Fruit fly (Drosophila melanogaster) whole organism, prepupa: ENCODE data around the gene CG34313.

Source experiments
- Blimp-1 ChIP-seq: fragments of 200-800 bp; sonication (Bioruptor generic); optimal IDR thresholded peaks from 3 replicates; lab custom pipeline; 2017; ENCODE audit warnings: missing biosample characterization, missing genetic modification characterization, mild to moderate bottlenecking, moderate library complexity, missing genetic modification reagents
- CG34406 ChIP-seq: fragments of 200-800 bp; sonication (Bioruptor generic); optimal IDR thresholded peaks from 3 replicates; lab custom pipeline; 2016; ENCODE audit warnings: missing biosample characterization, missing genetic modification characterization
- CG6792 ChIP-seq: fragments of 200-800 bp; sonication (Bioruptor generic); optimal IDR thresholded peaks from 3 replicates; lab custom pipeline; 2016; ENCODE audit warnings: missing biosample characterization, missing genetic modification characterization
- CG6808 ChIP-seq: fragments of 200-800 bp; sonication (Bioruptor generic); optimal IDR thresholded peaks from 3 replicates; lab custom pipeline; 2017; ENCODE audit warnings: missing biosample characterization, missing genetic modification characterization, mild to moderate bottlenecking, moderate library complexity, missing genetic modification reagents
- CG6854 ChIP-seq: fragments of 200-800 bp; sonication (Bioruptor generic); optimal IDR thresholded peaks from 2 replicates; lab custom pipeline; 2017; ENCODE audit warnings: missing biosample characterization, mild to moderate bottlenecking, missing genetic modification characterization
- CG7368 ChIP-seq: fragments of 200-800 bp; sonication (Bioruptor generic); optimal IDR thresholded peaks from 3 replicates; lab custom pipeline; 2016; ENCODE audit warnings: missing biosample characterization, missing genetic modification characterization
- CG8319 ChIP-seq: fragments of 200-800 bp; sonication (Bioruptor generic); optimal IDR thresholded peaks from 3 replicates; lab custom pipeline; 2016; ENCODE audit warnings: missing biosample characterization, missing genetic modification characterization
- OdsH ChIP-seq: fragments of 200-800 bp; sonication (Bioruptor generic); optimal IDR thresholded peaks from 3 replicates; lab custom pipeline; 2016; ENCODE audit warnings: missing biosample characterization, missing genetic modification characterization
- Sox102F ChIP-seq: fragments of 200-800 bp; sonication (Bioruptor generic); optimal IDR thresholded peaks from 2 replicates; lab custom pipeline; 2016; ENCODE audit warnings: missing biosample characterization, mild to moderate bottlenecking, missing genetic modification characterization
- achi ChIP-seq: fragments of 200-800 bp; sonication (Bioruptor generic); optimal IDR thresholded peaks from 3 replicates; lab custom pipeline; 2016; ENCODE audit warnings: missing biosample characterization, missing genetic modification characterization
- cyc ChIP-seq: fragments of 200-800 bp; sonication (Bioruptor generic); optimal IDR thresholded peaks from 3 replicates; lab custom pipeline; 2016; ENCODE audit warnings: missing biosample characterization, missing genetic modification characterization
- dac ChIP-seq: fragments of 200-800 bp; sonication (Bioruptor generic); optimal IDR thresholded peaks from 2 replicates; lab custom pipeline; 2017; ENCODE audit warnings: missing biosample characterization, mild to moderate bottlenecking, missing genetic modification characterization
- fkh ChIP-seq: fragments of 200-800 bp; sonication (Bioruptor generic); optimal IDR thresholded peaks from 3 replicates; lab custom pipeline; 2017; ENCODE audit warnings: missing biosample characterization, mild to moderate bottlenecking, missing genetic modification characterization, moderate library complexity
- ss ChIP-seq, 2 experiments: fragments of 200-800 bp; sonication (Bioruptor generic); optimal IDR thresholded peaks; 2 replicates in 1 of 2; 3 replicates in 1 of 2; lab custom pipeline; 2017 to 2018; ENCODE audit warnings: mild to moderate bottlenecking in 2 of 2, missing biosample characterization in 2 of 2, missing genetic modification characterization in 2 of 2, moderate library complexity in 1 of 2

- TF ChIP-seq fkh (GFP tag; lab: Kevin White, UChicago) (no peak), OdsH (no peak), Sox102F (GFP tag; lab: Kevin White, UChicago) (no peak), CG6792 (no peak), dac (no peak), achi (GFP tag; lab: Kevin White, UChicago) (no peak), Blimp-1 (GFP tag; lab: Kevin White, UChicago) (no peak), CG8319 (GFP tag; lab: Kevin White, UChicago) (no peak), CG6854 (GFP tag; lab: Kevin White, UChicago) (no peak), CG6808 (GFP tag; lab: Kevin White, UChicago) (no peak), CG34406 (GFP tag; lab: Kevin White, UChicago) (no peak), CG7368 (GFP tag; lab: Kevin White, UChicago) (no peak), cyc (GFP tag; lab: Kevin White, UChicago) (no peak), ss (GFP tag; optimal IDR thresholded peaks at IDR 0.05; lab: Kevin White, UChicago) (no peak)
Measured at dm6 chr2L:16884702-16885101, 5.4 kb downstream of the CG34313 start.
